Worm (Caenorhabditis elegans): ENCODE measurements around the gene Y41C4A.8.

The Y41C4A.8 gene

DNA sequence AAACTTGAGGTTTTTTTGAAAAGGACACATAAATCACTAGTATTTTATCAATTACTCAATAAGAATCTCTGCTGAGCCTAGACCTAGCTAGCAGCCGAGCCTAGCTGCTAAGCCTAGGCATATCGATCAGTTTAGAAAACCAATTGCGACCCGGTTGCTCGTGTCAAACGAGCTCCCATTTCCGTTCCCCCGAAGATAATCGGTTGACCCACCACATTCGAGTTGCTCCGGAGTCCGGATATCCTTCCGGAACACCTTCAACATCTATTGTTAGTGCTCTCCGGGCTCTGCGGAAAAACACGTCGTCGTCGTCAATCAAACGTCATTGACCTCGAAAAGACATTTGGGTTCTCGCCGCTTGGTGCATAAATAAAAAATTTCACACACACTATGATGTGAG, 24.8 kb downstream of the Y41C4A.8 start:
- TF ChIP-seq lir-3 (tag; optimal IDR thresholded peaks at IDR 0.05) (no peak), lim-7 (GFP tag; IDR thresholded peaks at IDR 0.05) (no peak), set-16 (GFP tag; IDR thresholded peaks at IDR 0.05) (0 out of 2 replicates have a peak, but pooled peaks have one; percentile 11), unc-62 (GFP tag; optimal IDR thresholded peaks at IDR 0.05 in 1 of 2) (peak in 1 of 2 experiments; percentile 21), unc-62 (tag; optimal IDR thresholded peaks at IDR 0.05) (no peak), ceh-28 (tag; optimal IDR thresholded peaks at IDR 0.05) (no peak), duxl-1 (tag; optimal IDR thresholded peaks at IDR 0.05; ENCODE audit: poor library complexity) (no peak), lin-15B (tag; optimal IDR thresholded peaks at IDR 0.05) (no peak), nhr-111 (GFP tag; optimal IDR thresholded peaks at IDR 0.05) (no peak), egl-43 (GFP tag; IDR thresholded peaks at IDR 0.05) (peak; percentile 76), D1046.2 (GFP tag; IDR thresholded peaks at IDR 0.05) (0 out of 2 replicates have a peak, but pooled peaks have one; percentile 16), lin-39 (tag; optimal IDR thresholded peaks at IDR 0.05) (no peak), zfp-2 (tag; optimal IDR thresholded peaks at IDR 0.05) (no peak), hlh-30 (tag; optimal IDR thresholded peaks at IDR 0.05; ENCODE audit: insufficient read depth) (no peak), fos-1 (tag; optimal IDR thresholded peaks at IDR 0.05) (no peak)

ce11 chrIII:11683038-11683437, 25.6 kb downstream of the Y41C4A.8 start:
- TF ChIP-seq set-16 (GFP tag; IDR thresholded peaks at IDR 0.05) (peak; percentile 88), egl-43 (GFP tag; IDR thresholded peaks at IDR 0.05) (peak; percentile 32; the same call in 1 of the 2 replicates), unc-62 (GFP tag; optimal IDR thresholded peaks at IDR 0.05 in 1 of 2) (peak in 1 of 2 experiments; percentile 5), unc-62 (tag; optimal IDR thresholded peaks at IDR 0.05) (no peak), duxl-1 (tag; optimal IDR thresholded peaks at IDR 0.05; ENCODE audit: poor library complexity) (no peak)

DNA sequence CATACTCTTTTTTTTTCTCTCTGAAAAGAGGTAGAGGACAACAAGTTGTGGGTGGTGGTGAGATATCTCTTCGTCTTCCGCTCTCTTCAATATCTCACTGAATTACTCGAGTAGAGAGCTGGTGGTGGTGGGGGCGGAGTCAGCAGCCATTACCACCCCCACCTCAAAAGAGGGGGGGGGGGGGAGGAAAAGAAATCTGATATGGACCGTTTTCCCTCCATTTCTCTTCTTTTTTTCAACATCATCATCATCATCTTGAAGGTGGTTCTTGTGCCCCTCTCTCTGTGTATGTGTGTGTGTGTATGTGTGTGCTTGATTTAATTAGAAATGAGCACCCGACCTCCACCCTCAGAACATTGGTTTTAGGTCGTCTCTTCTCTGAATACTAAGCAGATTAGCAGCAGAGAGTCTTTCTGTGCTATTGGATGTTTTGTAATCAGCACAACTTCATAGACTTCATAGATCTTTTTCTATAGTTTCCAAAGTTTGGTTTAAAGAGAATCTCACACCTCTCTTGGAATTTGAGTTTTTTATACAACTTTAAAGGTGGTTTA, 27.1 kb downstream of the Y41C4A.8 start:
- TF ChIP-seq set-16 (GFP tag; IDR thresholded peaks at IDR 0.05) (peak; percentile 37), egl-43 (GFP tag; IDR thresholded peaks at IDR 0.05) (peak; percentile 68; the same call in 1 of the 2 replicates), ZK337.2 (GFP tag; IDR thresholded peaks at IDR 0.05) (peak; percentile 67; the same call in 1 of the 2 replicates), dmd-8 (GFP tag; IDR thresholded peaks at IDR 0.05) (no peak)

- TF ChIP-seq madf-5 (GFP tag; IDR thresholded peaks at IDR 0.05), result no peak
- TF ChIP-seq aha-1 (tag), result peak; percentile 95
Measured at ce11 chrIII:11680514-11680913, 28.1 kb downstream of the Y41C4A.8 start.

DNA sequence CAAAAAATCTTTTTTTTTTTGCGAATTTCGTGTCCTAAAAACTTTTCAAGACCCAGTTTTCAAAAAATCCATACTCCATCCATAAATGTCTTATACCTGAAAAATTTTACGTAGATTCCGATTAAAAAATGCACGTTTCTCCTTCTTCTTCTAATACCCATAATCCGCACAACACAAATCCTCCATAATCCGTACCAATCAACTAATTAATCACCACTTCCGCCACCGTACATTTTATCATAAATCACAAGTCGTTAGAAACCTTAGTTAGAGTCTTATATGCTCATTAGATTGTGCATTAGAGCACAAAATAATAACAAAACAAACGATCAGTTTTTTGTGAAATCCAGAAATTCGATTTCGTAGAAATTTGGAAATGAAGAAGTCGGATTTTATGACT, 39.6 kb downstream of the Y41C4A.8 start:
- TF ChIP-seq lin-15B (tag; optimal IDR thresholded peaks at IDR 0.05) (no peak), aha-1 (tag) (peak; percentile 84)

- TF ChIP-seq hlh-30 (tag; optimal IDR thresholded peaks at IDR 0.05; ENCODE audit: insufficient read depth), result no peak
- TF ChIP-seq nhr-28 (tag; optimal IDR thresholded peaks at IDR 0.05), result peak; percentile 26
- TF ChIP-seq aha-1 (tag), result peak; percentile 38
- no peak for TF ChIP-seq skn-1 (tag; optimal IDR thresholded peaks at IDR 0.05)
- TF ChIP-seq fos-1 (tag; optimal IDR thresholded peaks at IDR 0.05), result no peak
- no peak for TF ChIP-seq ceh-20 (GFP tag; IDR thresholded peaks at IDR 0.05)
- TF ChIP-seq unc-62 (GFP tag; optimal IDR thresholded peaks at IDR 0.05 in 1 of 2), result peak in 1 of 2 experiments; percentile 11
- TF ChIP-seq unc-62 (tag; optimal IDR thresholded peaks at IDR 0.05), result no peak
Measured at ce11 chrIII:11666819-11667218, 41.8 kb downstream of the Y41C4A.8 start.

DNA sequence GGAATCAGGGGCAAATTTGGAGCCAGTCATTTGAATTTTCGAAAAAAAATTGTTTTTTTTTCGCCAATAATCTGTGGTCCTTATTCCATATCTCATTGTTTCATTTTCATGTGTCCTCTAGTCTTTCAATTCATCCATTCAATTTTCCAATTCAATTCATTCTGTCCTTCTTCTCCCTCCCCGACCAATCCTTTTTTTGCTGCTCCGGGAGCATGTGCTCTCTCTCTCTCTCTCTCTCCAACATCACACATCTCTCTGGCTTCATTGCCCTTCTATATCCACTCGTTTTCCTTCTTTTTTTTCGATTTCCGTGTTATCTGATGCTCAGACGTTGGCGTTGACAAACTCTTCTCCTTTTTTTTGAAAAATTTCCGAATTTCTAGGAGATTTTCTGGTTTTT, 45.2 kb downstream of the Y41C4A.8 start:
- TF ChIP-seq ama-1 (optimal IDR thresholded peaks at IDR 0.05) (no peak), nhr-41 (GFP tag; IDR thresholded peaks at IDR 0.05) (no peak), Y75B8A.6 (GFP tag; IDR thresholded peaks at IDR 0.05) (no peak), hif-1 (tag; optimal IDR thresholded peaks at IDR 0.05) (no peak), hlh-30 (tag; optimal IDR thresholded peaks at IDR 0.05; ENCODE audit: insufficient read depth) (peak; percentile 1), F49E8.2 (tag; optimal IDR thresholded peaks at IDR 0.05; ENCODE audit: borderline replicate concordance) (no peak), dmd-8 (GFP tag; IDR thresholded peaks at IDR 0.05) (no peak), ztf-11 (tag; optimal IDR thresholded peaks at IDR 0.05) (no peak), hmg-1.1 (GFP tag; IDR thresholded peaks at IDR 0.05) (0 out of 2 replicates have a peak, but pooled peaks have one; percentile 42), madf-9 (GFP tag; conservative IDR thresholded peaks at IDR 0.05) (no peak), fkh-10 (GFP tag; optimal IDR thresholded peaks at IDR 0.05) (peak; percentile 20), lsy-2 (tag; optimal IDR thresholded peaks at IDR 0.05) (peak in 1 of 2 experiments; percentile 1), F44E2.7 (GFP tag; IDR thresholded peaks at IDR 0.05) (no peak), aha-1 (tag) (peak; percentile 98), Y5F2A.4 (GFP tag; optimal IDR thresholded peaks at IDR 0.05) (no peak), spr-3 (GFP tag; optimal IDR thresholded peaks at IDR 0.05) (no peak), F10B5.3 (tag; optimal IDR thresholded peaks at IDR 0.05) (no peak)
